Worm (Caenorhabditis elegans): ENCODE measurements around the gene Y81B9A.4.

DNA sequence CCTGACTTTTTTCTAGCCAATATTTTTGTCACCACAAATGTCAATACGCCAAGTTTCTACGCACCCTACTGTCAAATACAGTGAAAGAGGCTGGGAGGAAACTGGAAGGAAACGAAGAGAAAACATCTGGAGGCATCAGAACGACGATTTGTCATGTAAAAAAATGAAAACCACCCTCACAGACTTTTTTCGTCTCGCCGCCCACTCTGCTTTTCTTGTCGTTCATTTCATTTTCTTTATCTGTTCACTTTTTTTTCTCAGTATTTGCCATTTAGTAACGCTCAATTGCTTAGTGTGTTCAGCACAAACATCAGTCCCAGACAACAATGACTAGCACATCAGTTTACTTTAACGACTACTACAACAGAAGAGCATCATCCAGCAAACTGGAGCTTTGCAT is 34.9 kb downstream of the Y81B9A.4 start, which contains the start of gene B0563.5:
- TF ChIP-seq ama-1 (optimal IDR thresholded peaks at IDR 0.05) (no peak), fos-1 (tag; optimal IDR thresholded peaks at IDR 0.05) (no peak), fkh-10 (GFP tag; optimal IDR thresholded peaks at IDR 0.05) (no peak), egl-27 (tag; optimal IDR thresholded peaks at IDR 0.05) (no peak), nhr-76 (tag; optimal IDR thresholded peaks at IDR 0.05) (no peak), nhr-77 (tag; optimal IDR thresholded peaks at IDR 0.05) (no peak), Y116A8C.19 (tag; optimal IDR thresholded peaks at IDR 0.05; ENCODE audit: borderline replicate concordance) (no peak), ces-1 (GFP tag; optimal IDR thresholded peaks at IDR 0.05) (no peak), ceh-82 (tag; optimal IDR thresholded peaks at IDR 0.05) (no peak), lin-39 (tag; optimal IDR thresholded peaks at IDR 0.05) (no peak), unc-130 (tag; optimal IDR thresholded peaks at IDR 0.05) (no peak), elt-2 (tag; optimal IDR thresholded peaks at IDR 0.05) (no peak)
